Worm (Caenorhabditis elegans): ENCODE measurements around the gene cfim-2.

ce11 chrIV:8929942-8930492 is 3.9 kb downstream of the cfim-2 start, which contains the start of the genes D1046.18 and slc-25A26:
- TF ChIP-seq fkh-10 (GFP tag; optimal IDR thresholded peaks at IDR 0.05) (no peak), ets-4 (tag; optimal IDR thresholded peaks at IDR 0.05) (no peak), ama-1 (optimal IDR thresholded peaks at IDR 0.05) (no peak), C38D4.7 (GFP tag; optimal IDR thresholded peaks at IDR 0.05) (no peak), pros-1 (tag; optimal IDR thresholded peaks at IDR 0.05) (no peak), ceh-22 (tag; optimal IDR thresholded peaks at IDR 0.05) (no peak)
